Fruit fly (Drosophila melanogaster): ENCODE data around the gene CG43135.

DNA sequence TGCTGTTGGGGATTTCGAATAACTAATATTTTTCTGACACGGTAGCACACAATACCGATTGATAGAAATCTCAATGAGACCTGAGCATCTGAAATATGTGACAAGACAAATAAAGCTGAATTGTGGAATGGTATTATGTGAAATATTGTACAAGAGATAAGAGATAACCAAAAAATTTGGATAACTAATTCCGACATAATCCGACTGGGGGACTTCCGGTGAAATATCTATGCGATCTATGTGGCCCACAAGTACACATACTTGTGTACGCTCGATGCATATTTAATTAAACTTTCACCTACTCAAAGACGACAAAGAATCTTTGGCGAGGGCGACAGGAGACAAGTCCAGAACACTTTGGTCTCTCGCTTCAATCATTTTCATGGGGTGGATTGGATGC lies 4.5 kb downstream of the CG43135 start, which contains the start of gene CG15576:
- TF ChIP-seq Abd-B (GFP tag; optimal IDR thresholded peaks at IDR 0.05) (no peak), lola (GFP tag; optimal IDR thresholded peaks at IDR 0.05) (no peak)
